Comparison of ENCODE assay signal across 1 fruit fly cellular context in genomic region chr3R:21481960-21482359, dm6.
TF ChIP-seq lines count a peak whose summit lies in the region.

TSS of gene Fancm (plus strand) at chr3R:21482325.

TF ChIP-seq in whole organism, embryonic, 481 proteins besides CTCF, POLR2A, EP300 and RAD21 (continued from another document and continues in another):
- no peak for TF ChIP-seq CG6765 (GFP tag; optimal IDR thresholded peaks at IDR 0.05; lab: Kevin White, UChicago)
- TF ChIP-seq pita (GFP tag; optimal IDR thresholded peaks at IDR 0.05; lab: Kevin White, UChicago), result no peak
- no peak for TF ChIP-seq Adf1 (GFP tag; IDR thresholded peaks at IDR 0.05; lab: Robert Waterston, UW)
- 0 out of 2 replicates have a peak, but pooled peaks have one; percentile 10 for TF ChIP-seq ato (GFP tag; IDR thresholded peaks at IDR 0.05; lab: Robert Waterston, UW; ENCODE audit: partially characterized antibody)
- peak; percentile 43 for TF ChIP-seq gfzf (GFP tag; optimal IDR thresholded peaks at IDR 0.05; lab: Kevin White, UChicago)
- TF ChIP-seq Rx (GFP tag; IDR thresholded peaks at IDR 0.05; lab: Robert Waterston, UW), result no peak
- TF ChIP-seq CG2199 (GFP tag; IDR thresholded peaks at IDR 0.05; lab: Robert Waterston, UW), result no peak
- TF ChIP-seq Mrtf (GFP tag; IDR thresholded peaks at IDR 0.05; lab: Robert Waterston, UW), result 0 out of 3 replicates have a peak, but pooled peaks have one; percentile 10
- peak; percentile 53; the same call in 1 of the 2 replicates for TF ChIP-seq sna (GFP tag; IDR thresholded peaks at IDR 0.05; lab: Robert Waterston, UW; ENCODE audit: partially characterized antibody)
- no peak for TF ChIP-seq Taf1 (GFP tag; IDR thresholded peaks at IDR 0.05; lab: Robert Waterston, UW)
- TF ChIP-seq tx (GFP tag; optimal IDR thresholded peaks at IDR 0.05; lab: Kevin White, UChicago), result peak; percentile 74
- peak; percentile 53 for TF ChIP-seq CG4424 (GFP tag; optimal IDR thresholded peaks at IDR 0.05; lab: Kevin White, UChicago)
- peak; percentile 83 for TF ChIP-seq HmgZ (tag; optimal IDR thresholded peaks at IDR 0.05; lab: Kevin White, UChicago)
- no peak for TF ChIP-seq D19A (tag; optimal IDR thresholded peaks at IDR 0.05; lab: Kevin White, UChicago)
- peak; percentile 89 for TF ChIP-seq CG2120 (GFP tag; optimal IDR thresholded peaks at IDR 0.05; lab: Kevin White, UChicago)
- TF ChIP-seq CG42726 (GFP tag; IDR thresholded peaks at IDR 0.05; lab: Robert Waterston, UW; ENCODE audit: partially characterized antibody), result peak; percentile 69
- peak; percentile 98 for TF ChIP-seq Ets65A (GFP tag; lab: Kevin White, UChicago)
- peak; percentile 70 for TF ChIP-seq dm (GFP tag; optimal IDR thresholded peaks at IDR 0.05; lab: Kevin White, UChicago)
- TF ChIP-seq pnt (GFP tag; optimal IDR thresholded peaks at IDR 0.05; lab: Kevin White, UChicago), result peak; percentile 69
- peak; percentile 14 for TF ChIP-seq CG9437 (GFP tag; optimal IDR thresholded peaks at IDR 0.05; lab: Kevin White, UChicago)
- peak; percentile 76 for TF ChIP-seq NC2β (GFP tag; optimal IDR thresholded peaks at IDR 0.05; lab: Kevin White, UChicago)
- TF ChIP-seq ash1 (GFP tag; optimal IDR thresholded peaks at IDR 0.05; lab: Kevin White, UChicago), result no peak
- TF ChIP-seq insv (GFP tag; optimal IDR thresholded peaks at IDR 0.05; lab: Kevin White, UChicago), result peak in 1 of 2 experiments; percentile 31
- no peak for TF ChIP-seq CG12219 (GFP tag; optimal IDR thresholded peaks at IDR 0.05; lab: Kevin White, UChicago)
- no peak for TF ChIP-seq Dip2 (GFP tag; IDR thresholded peaks at IDR 0.05; lab: Robert Waterston, UW)
- no peak for TF ChIP-seq CG10543 (GFP tag; optimal IDR thresholded peaks at IDR 0.05; lab: Kevin White, UChicago)
- TF ChIP-seq Dll (GFP tag; IDR thresholded peaks at IDR 0.05; lab: Robert Waterston, UW; ENCODE audit: partially characterized antibody), result peak; percentile 82
- TF ChIP-seq so (GFP tag; IDR thresholded peaks at IDR 0.05; lab: Robert Waterston, UW), result no peak
- TF ChIP-seq CG9609 (GFP tag; optimal IDR thresholded peaks at IDR 0.05; lab: Kevin White, UChicago), result peak; percentile 77
- no peak for TF ChIP-seq chm (GFP tag; IDR thresholded peaks at IDR 0.05; lab: Robert Waterston, UW)
- peak; percentile 31 for TF ChIP-seq CG17359 (tag; optimal IDR thresholded peaks at IDR 0.05; lab: Kevin White, UChicago)
- no peak for TF ChIP-seq ATbp (GFP tag; optimal IDR thresholded peaks at IDR 0.05; lab: Kevin White, UChicago)
- TF ChIP-seq CG3281 (GFP tag; optimal IDR thresholded peaks at IDR 0.05; lab: Kevin White, UChicago), result peak; percentile 34
- TF ChIP-seq emc (GFP tag; optimal IDR thresholded peaks at IDR 0.05; lab: Kevin White, UChicago), result peak; percentile 62
- 0 out of 2 replicates have a peak, but pooled peaks have one; percentile 38 for TF ChIP-seq CG2129 (GFP tag; IDR thresholded peaks at IDR 0.05; lab: Robert Waterston, UW; ENCODE audit: partially characterized antibody)
- peak; percentile 80 for TF ChIP-seq CG15514 (GFP tag; optimal IDR thresholded peaks at IDR 0.05; lab: Kevin White, UChicago)
- peak; percentile 47 for TF ChIP-seq CG14014 (GFP tag; IDR thresholded peaks at IDR 0.05; lab: Robert Waterston, UW)
- TF ChIP-seq sqz (GFP tag; optimal IDR thresholded peaks at IDR 0.05; lab: Kevin White, UChicago), result no peak
- TF ChIP-seq CG8290 (GFP tag; optimal IDR thresholded peaks at IDR 0.05; lab: Kevin White, UChicago), result peak; percentile 90
- peak; percentile 51 to 79 for TF ChIP-seq CG8290 (tag; optimal IDR thresholded peaks at IDR 0.05; lab: Kevin White, UChicago)
- peak; percentile 49 for TF ChIP-seq CG3163 (GFP tag; optimal IDR thresholded peaks at IDR 0.05; lab: Kevin White, UChicago)
- TF ChIP-seq cad (GFP tag; optimal IDR thresholded peaks at IDR 0.05; lab: Kevin White, UChicago), result no peak
- peak; percentile 45 for TF ChIP-seq Sox102F (GFP tag; optimal IDR thresholded peaks at IDR 0.05; lab: Kevin White, UChicago)
- TF ChIP-seq Oaz (GFP tag; IDR thresholded peaks at IDR 0.05; lab: Robert Waterston, UW), result no peak
- no peak for TF ChIP-seq HHEX (GFP tag; optimal IDR thresholded peaks at IDR 0.05; lab: Kevin White, UChicago)
- peak; percentile 81 for TF ChIP-seq Myb (GFP tag; optimal IDR thresholded peaks at IDR 0.05; lab: Kevin White, UChicago)
- peak; percentile 41 for TF ChIP-seq twi (tag; optimal IDR thresholded peaks at IDR 0.05; lab: Kevin White, UChicago)
- TF ChIP-seq CG7271 (tag; optimal IDR thresholded peaks at IDR 0.05; lab: Kevin White, UChicago), result no peak
- no peak for TF ChIP-seq hb (GFP tag; IDR thresholded peaks at IDR 0.05; lab: Robert Waterston, UW; ENCODE audit: partially characterized antibody)
- peak; percentile 30; the same call in 1 of the 2 replicates for TF ChIP-seq CG9215 (GFP tag; IDR thresholded peaks at IDR 0.05; lab: Robert Waterston, UW)
- TF ChIP-seq hkb (optimal IDR thresholded peaks at IDR 0.05; lab: Kevin White, UChicago), result no peak
- TF ChIP-seq hkb (GFP tag; IDR thresholded peaks at IDR 0.05; lab: Robert Waterston, UW), result no peak
- TF ChIP-seq PHDP (tag; optimal IDR thresholded peaks at IDR 0.05; lab: Kevin White, UChicago), result peak; percentile 33
- peak; percentile 54 for TF ChIP-seq CG10654 (GFP tag; optimal IDR thresholded peaks at IDR 0.05; lab: Kevin White, UChicago)
- TF ChIP-seq disco-r (GFP tag; optimal IDR thresholded peaks at IDR 0.05; lab: Kevin White, UChicago), result peak; percentile 35
- no peak for TF ChIP-seq gcm (GFP tag; optimal IDR thresholded peaks at IDR 0.05; lab: Kevin White, UChicago)
- TF ChIP-seq org-1 (GFP tag; optimal IDR thresholded peaks at IDR 0.05; lab: Kevin White, UChicago), result no peak
- no peak for TF ChIP-seq B-H1 (GFP tag; IDR thresholded peaks at IDR 0.05; lab: Robert Waterston, UW)
- peak; percentile 49 for TF ChIP-seq CG9876 (GFP tag; optimal IDR thresholded peaks at IDR 0.05; lab: Kevin White, UChicago)
- no peak for TF ChIP-seq CG12299 (tag; optimal IDR thresholded peaks at IDR 0.05; lab: Kevin White, UChicago)
- TF ChIP-seq caup (GFP tag; optimal IDR thresholded peaks at IDR 0.05; lab: Kevin White, UChicago; ENCODE audit: severe bottlenecking), result peak; percentile 60
- peak; percentile 79 for TF ChIP-seq CG2116 (GFP tag; optimal IDR thresholded peaks at IDR 0.05; lab: Kevin White, UChicago)
- peak; percentile 32 for TF ChIP-seq CG13123 (GFP tag; optimal IDR thresholded peaks at IDR 0.05; lab: Kevin White, UChicago)
- TF ChIP-seq Aef1 (GFP tag; IDR thresholded peaks at IDR 0.05; lab: Robert Waterston, UW), result peak; percentile 32; the same call in 1 of the 3 replicates
- TF ChIP-seq ac (GFP tag; optimal IDR thresholded peaks at IDR 0.05; lab: Kevin White, UChicago), result no peak
- peak; percentile 83 for TF ChIP-seq chn (GFP tag; optimal IDR thresholded peaks at IDR 0.05; lab: Kevin White, UChicago)
- peak; percentile 75 for TF ChIP-seq ems (GFP tag; optimal IDR thresholded peaks at IDR 0.05; lab: Kevin White, UChicago)
- TF ChIP-seq CG17612 (GFP tag; IDR thresholded peaks at IDR 0.05; lab: Robert Waterston, UW), result no peak
- TF ChIP-seq H15 (GFP tag; IDR thresholded peaks at IDR 0.05; lab: Robert Waterston, UW), result no peak
- TF ChIP-seq CG11456 (GFP tag; IDR thresholded peaks at IDR 0.05; lab: Robert Waterston, UW), result peak; percentile 87; the same call in 2 of the 3 replicates
- TF ChIP-seq CG10147 (GFP tag; optimal IDR thresholded peaks at IDR 0.05; lab: Kevin White, UChicago), result no peak
- TF ChIP-seq lilli (GFP tag; optimal IDR thresholded peaks at IDR 0.05; lab: Kevin White, UChicago), result peak; percentile 77
- peak; percentile 57 for TF ChIP-seq slou (GFP tag; optimal IDR thresholded peaks at IDR 0.05; lab: Kevin White, UChicago)
- TF ChIP-seq CG11723 (GFP tag; optimal IDR thresholded peaks at IDR 0.05; lab: Kevin White, UChicago), result peak; percentile 23
- no peak for TF ChIP-seq lov (optimal IDR thresholded peaks at IDR 0.05; lab: Kevin White, UChicago)
- no peak for TF ChIP-seq lov (GFP tag; IDR thresholded peaks at IDR 0.05; lab: Robert Waterston, UW)
- TF ChIP-seq CG7786 (GFP tag; optimal IDR thresholded peaks at IDR 0.05; lab: Kevin White, UChicago), result peak; percentile 79
- peak; percentile 71 for TF ChIP-seq Gug (GFP tag; IDR thresholded peaks at IDR 0.05; lab: Robert Waterston, UW)
- no peak for TF ChIP-seq gem (tag; optimal IDR thresholded peaks at IDR 0.05; lab: Kevin White, UChicago)
- no peak for TF ChIP-seq CG16779 (GFP tag; IDR thresholded peaks at IDR 0.05; lab: Robert Waterston, UW)
- peak; percentile 27; the same call in 1 of the 2 replicates for TF ChIP-seq vvl (GFP tag; IDR thresholded peaks at IDR 0.05; lab: Robert Waterston, UW)
- no peak for TF ChIP-seq CG8359 (GFP tag; optimal IDR thresholded peaks at IDR 0.05; lab: Kevin White, UChicago; ENCODE audit: borderline replicate concordance)
- no peak for TF ChIP-seq gsb (GFP tag; IDR thresholded peaks at IDR 0.05; lab: Robert Waterston, UW)
- TF ChIP-seq mld (GFP tag; IDR thresholded peaks at IDR 0.05; lab: Robert Waterston, UW; ENCODE audit: partially characterized antibody), result no peak
- no peak for TF ChIP-seq abd-A (tag; optimal IDR thresholded peaks at IDR 0.05; lab: Kevin White, UChicago)
- TF ChIP-seq CG12391 (tag; optimal IDR thresholded peaks at IDR 0.05; lab: Kevin White, UChicago), result peak; percentile 66
- TF ChIP-seq Chrac-16 (GFP tag; optimal IDR thresholded peaks at IDR 0.05; lab: Kevin White, UChicago), result peak; percentile 68
- peak; percentile 5; the same call in 1 of the 2 replicates for TF ChIP-seq ttk (GFP tag; IDR thresholded peaks at IDR 0.05; lab: Robert Waterston, UW)
- no peak; the same call in 1 of the 2 replicates for TF ChIP-seq ara (GFP tag; IDR thresholded peaks at IDR 0.05; lab: Robert Waterston, UW)
- TF ChIP-seq CG31365 (tag; optimal IDR thresholded peaks at IDR 0.05; lab: Kevin White, UChicago), result no peak
- no peak for TF ChIP-seq Trl (optimal IDR thresholded peaks at IDR 0.05; lab: Kevin White, UChicago)
- TF ChIP-seq Trl (GFP tag; optimal IDR thresholded peaks at IDR 0.05; lab: Kevin White, UChicago), result peak; percentile 83
- TF ChIP-seq nom (GFP tag; optimal IDR thresholded peaks at IDR 0.05; lab: Kevin White, UChicago), result no peak
- no peak for TF ChIP-seq CG14860 (GFP tag; IDR thresholded peaks at IDR 0.05; lab: Robert Waterston, UW; ENCODE audit: partially characterized antibody)
- TF ChIP-seq odd (GFP tag; optimal IDR thresholded peaks at IDR 0.05; lab: Kevin White, UChicago), result no peak
- TF ChIP-seq CG1233 (GFP tag; optimal IDR thresholded peaks at IDR 0.05; lab: Kevin White, UChicago), result no peak
- TF ChIP-seq CG6854 (GFP tag; optimal IDR thresholded peaks at IDR 0.05; lab: Kevin White, UChicago), result no peak
- TF ChIP-seq pb (GFP tag; optimal IDR thresholded peaks at IDR 0.05; lab: Kevin White, UChicago), result no peak
- TF ChIP-seq CG30431 (GFP tag; optimal IDR thresholded peaks at IDR 0.05; lab: Kevin White, UChicago), result peak; percentile 49
- peak; percentile 54; the same call in 1 of the 3 replicates for TF ChIP-seq ken (GFP tag; IDR thresholded peaks at IDR 0.05; lab: Robert Waterston, UW)
- no peak for TF ChIP-seq Tbp (GFP tag; optimal IDR thresholded peaks at IDR 0.05; lab: Kevin White, UChicago)
- peak; percentile 45 for TF ChIP-seq Mad (GFP tag; optimal IDR thresholded peaks at IDR 0.05; lab: Kevin White, UChicago)
- TF ChIP-seq CG4404 (GFP tag; IDR thresholded peaks at IDR 0.05; lab: Robert Waterston, UW), result peak; percentile 42; the same call in 1 of the 2 replicates
- no peak for TF ChIP-seq scrt (GFP tag; optimal IDR thresholded peaks at IDR 0.05; lab: Kevin White, UChicago)
- no peak for TF ChIP-seq CG14050 (GFP tag; IDR thresholded peaks at IDR 0.05; lab: Robert Waterston, UW)
- peak; percentile 69 for TF ChIP-seq Opbp (GFP tag; IDR thresholded peaks at IDR 0.05; lab: Robert Waterston, UW; ENCODE audit: partially characterized antibody)
- no peak for TF ChIP-seq CrebB (tag; optimal IDR thresholded peaks at IDR 0.05; lab: Kevin White, UChicago)
- TF ChIP-seq psq (GFP tag; optimal IDR thresholded peaks at IDR 0.05; lab: Kevin White, UChicago), result no peak
- no peak for TF ChIP-seq mirr (GFP tag; optimal IDR thresholded peaks at IDR 0.05; lab: Kevin White, UChicago)
- no peak for TF ChIP-seq kah (GFP tag; optimal IDR thresholded peaks at IDR 0.05; lab: Kevin White, UChicago)
- TF ChIP-seq CG18619 (GFP tag; optimal IDR thresholded peaks at IDR 0.05; lab: Kevin White, UChicago), result peak; percentile 37
- peak; percentile 94 for TF ChIP-seq HmgD (GFP tag; optimal IDR thresholded peaks at IDR 0.05; lab: Kevin White, UChicago)
- TF ChIP-seq CG14710 (tag; optimal IDR thresholded peaks at IDR 0.05; lab: Kevin White, UChicago), result peak; percentile 99
- peak; percentile 44; the same call in 1 of the 3 replicates for TF ChIP-seq dysf (GFP tag; IDR thresholded peaks at IDR 0.05; lab: Robert Waterston, UW)
- no peak for TF ChIP-seq CG17568 (GFP tag; optimal IDR thresholded peaks at IDR 0.05; lab: Kevin White, UChicago)
- peak; percentile 27 for TF ChIP-seq en (GFP tag; optimal IDR thresholded peaks at IDR 0.05; lab: Kevin White, UChicago)
- TF ChIP-seq cg (GFP tag; optimal IDR thresholded peaks at IDR 0.05; lab: Kevin White, UChicago), result no peak
- no peak for TF ChIP-seq CG6654 (GFP tag; optimal IDR thresholded peaks at IDR 0.05; lab: Kevin White, UChicago)
- TF ChIP-seq CG9727 (GFP tag; optimal IDR thresholded peaks at IDR 0.05; lab: Kevin White, UChicago), result peak; percentile 54
- peak; percentile 68 for TF ChIP-seq ind (GFP tag; optimal IDR thresholded peaks at IDR 0.05; lab: Kevin White, UChicago)
- TF ChIP-seq CG17186 (GFP tag; optimal IDR thresholded peaks at IDR 0.05; lab: Kevin White, UChicago), result peak; percentile 85
- peak; percentile 59 for TF ChIP-seq inv (GFP tag; IDR thresholded peaks at IDR 0.05; lab: Robert Waterston, UW; ENCODE audit: partially characterized antibody)
- TF ChIP-seq ase (GFP tag; IDR thresholded peaks at IDR 0.05; lab: Robert Waterston, UW), result 0 out of 3 replicates have a peak, but pooled peaks have one; percentile 6
- peak in 1 of 2 experiments; percentile 72 for TF ChIP-seq Hr51 (GFP tag; optimal IDR thresholded peaks at IDR 0.05; lab: Kevin White, UChicago)
- no peak for TF ChIP-seq yki (optimal IDR thresholded peaks at IDR 0.05; lab: Kevin White, UChicago)
- peak; percentile 75 for TF ChIP-seq maf-S (GFP tag; optimal IDR thresholded peaks at IDR 0.05; lab: Kevin White, UChicago)
- peak; percentile 21 for TF ChIP-seq fd3F (GFP tag; optimal IDR thresholded peaks at IDR 0.05; lab: Kevin White, UChicago)
- peak; percentile 68 for TF ChIP-seq Dref (GFP tag; IDR thresholded peaks at IDR 0.05; lab: Robert Waterston, UW)
- TF ChIP-seq fu2 (GFP tag; optimal IDR thresholded peaks at IDR 0.05; lab: Kevin White, UChicago), result peak; percentile 70
- no peak for TF ChIP-seq CG15011 (GFP tag; optimal IDR thresholded peaks at IDR 0.05; lab: Kevin White, UChicago)
- no peak for TF ChIP-seq pfk (GFP tag; optimal IDR thresholded peaks at IDR 0.05; lab: Kevin White, UChicago)
